Fruit fly (Drosophila melanogaster) whole organism, embryonic: Measurements from ENCODE around the gene Tsp97E.

Experiments used
- Atf6 ChIP-seq: fragments of 200-800 bp; sonication (Bioruptor generic); IDR thresholded peaks from 2 replicates; pipeline ENCODE4 v1.3.6; 2022; ENCODE audit warnings: missing biosample characterization, missing genetic modification characterization
- CG17361 ChIP-seq: fragments of 200-800 bp; sonication (Bioruptor generic); IDR thresholded peaks from 3 replicates; pipeline ENCODE4 v1.3.6; 2022; ENCODE audit warnings: missing biosample characterization, missing genetic modification characterization
- CG18476 ChIP-seq: fragments of 200-800 bp; sonication (Bioruptor generic); optimal IDR thresholded peaks from 2 replicates; lab custom pipeline; 2016; ENCODE audit warnings: missing biosample characterization, mild to moderate bottlenecking, missing genetic modification characterization
- CG2712 ChIP-seq: fragments of 200-800 bp; optimal IDR thresholded peaks from 3 replicates; lab custom pipeline; 2019; ENCODE audit warnings: missing biosample characterization, mild to moderate bottlenecking, missing genetic modification characterization, moderate library complexity
- CG32767 ChIP-seq: fragments of 200-800 bp; sonication (Bioruptor generic); IDR thresholded peaks from 2 replicates; pipeline ENCODE4 v1.3.6; 2022; ENCODE audit warnings: missing biosample characterization, missing genetic modification characterization
- CG33213 ChIP-seq: fragments of 200-800 bp; sonication (Bioruptor generic); optimal IDR thresholded peaks from 3 replicates; lab custom pipeline; 2016; ENCODE audit warnings: missing biosample characterization, missing genetic modification characterization
- CG4360 ChIP-seq: fragments of 200-800 bp; sonication (Bioruptor generic); IDR thresholded peaks from 2 replicates; pipeline ENCODE4 v1.3.6; 2022; ENCODE audit warnings: missing biosample characterization, missing genetic modification characterization
- CG5180 ChIP-seq: fragments of 200-800 bp; sonication (Bioruptor generic); optimal IDR thresholded peaks from 3 replicates; lab custom pipeline; 2017; ENCODE audit warnings: missing biosample characterization, missing genetic modification characterization, mild to moderate bottlenecking, moderate library complexity, missing genetic modification reagents
- CG6683 ChIP-seq: fragments of 200-800 bp; sonication (Bioruptor generic); optimal IDR thresholded peaks from 2 replicates; lab custom pipeline; 2017; ENCODE audit warnings: missing biosample characterization, mild to moderate bottlenecking, missing genetic modification characterization, missing genetic modification reagents
- CG7357 ChIP-seq: fragments of 200-800 bp; sonication (Bioruptor generic); IDR thresholded peaks from 3 replicates; pipeline ENCODE4 v1.3.6; 2022; ENCODE audit warnings: missing biosample characterization, missing genetic modification characterization
- CG7745 ChIP-seq: fragments of 200-800 bp; sonication (Bioruptor generic); optimal IDR thresholded peaks from 2 replicates; lab custom pipeline; 2018; ENCODE audit warnings: missing biosample characterization, mild to moderate bottlenecking, missing genetic modification characterization, moderate library complexity
- CG9932 ChIP-seq: fragments of 200-800 bp; sonication (Bioruptor generic); IDR thresholded peaks from 2 replicates; pipeline ENCODE4 v1.3.6; 2022; ENCODE audit warnings: missing biosample characterization, missing genetic modification characterization
- Dbx ChIP-seq: fragments of 200-800 bp; sonication (Bioruptor generic); IDR thresholded peaks from 3 replicates; pipeline ENCODE4 v1.3.6; 2022; ENCODE audit warnings: missing biosample characterization, missing genetic modification characterization
- Dip2 ChIP-seq: fragments of 200-800 bp; sonication (Bioruptor generic); IDR thresholded peaks from 2 replicates; pipeline ENCODE4 v1.3.6; 2022; ENCODE audit warnings: missing biosample characterization, missing genetic modification characterization
- ERR ChIP-seq: fragments of 200-800 bp; sonication (Bioruptor generic); optimal IDR thresholded peaks from 2 replicates; lab custom pipeline; 2016; ENCODE audit warnings: missing biosample characterization, missing genetic modification characterization
- Ets65A ChIP-seq: fragments of 200-800 bp; sonication (Bioruptor generic); peaks from one replicate; lab custom pipeline; 2016; ENCODE audit warnings: missing biosample characterization, missing genetic modification characterization
- HLHmδ ChIP-seq: fragments of 200-800 bp; sonication (Bioruptor generic); optimal IDR thresholded peaks from 2 replicates; lab custom pipeline; 2018; ENCODE audit warnings: missing biosample characterization, mild to moderate bottlenecking, missing genetic modification characterization, moderate library complexity
- Hey ChIP-seq: fragments of 200-800 bp; sonication (Bioruptor generic); optimal IDR thresholded peaks from 3 replicates; lab custom pipeline; 2018; ENCODE audit warnings: missing biosample characterization, mild to moderate bottlenecking, missing genetic modification characterization
- Nf-YB ChIP-seq: fragments of 200-800 bp; sonication (Bioruptor generic); optimal IDR thresholded peaks from 3 replicates; lab custom pipeline; 2019; ENCODE audit warnings: missing biosample characterization, mild to moderate bottlenecking, missing genetic modification characterization, moderate library complexity
- Ptx1 ChIP-seq: fragments of 200-800 bp; sonication (Bioruptor generic); IDR thresholded peaks from 2 replicates; pipeline ENCODE4 v1.3.6; 2022; ENCODE audit warnings: missing biosample characterization, missing genetic modification characterization
- Ravus ChIP-seq: fragments of 200-800 bp; sonication (Bioruptor generic); IDR thresholded peaks from 2 replicates; pipeline ENCODE4 v1.3.6; 2022; ENCODE audit warnings: missing biosample characterization, missing genetic modification characterization
- Rfx ChIP-seq: fragments of 200-800 bp; sonication (Bioruptor generic); IDR thresholded peaks from 2 replicates; pipeline ENCODE4 v1.3.6; 2022; ENCODE audit warnings: missing biosample characterization, missing genetic modification characterization
- Xbp1 ChIP-seq: fragments of 200-800 bp; sonication (Bioruptor generic); optimal IDR thresholded peaks from 3 replicates; lab custom pipeline; 2016; ENCODE audit warnings: missing biosample characterization, mild to moderate bottlenecking, missing genetic modification characterization
- ap ChIP-seq: fragments of 200-800 bp; sonication (Bioruptor generic); IDR thresholded peaks from 2 replicates; pipeline ENCODE4 v1.3.6; 2022; ENCODE audit warnings: missing biosample characterization, missing genetic modification characterization
- az2 ChIP-seq: fragments of 200-800 bp; sonication (Bioruptor generic); optimal IDR thresholded peaks from 3 replicates; lab custom pipeline; 2016; ENCODE audit warnings: missing biosample characterization, missing genetic modification characterization
- bcd ChIP-seq: fragments of 200-800 bp; sonication (Bioruptor generic); optimal IDR thresholded peaks from 2 replicates; lab custom pipeline; 2017; ENCODE audit warnings: missing biosample characterization, mild to moderate bottlenecking, missing genetic modification characterization
- cas ChIP-seq: fragments of 200-800 bp; sonication (Bioruptor generic); IDR thresholded peaks from 2 replicates; pipeline ENCODE4 v1.3.6; 2022; ENCODE audit warnings: missing biosample characterization, missing genetic modification characterization
- chinmo ChIP-seq: fragments of 200-800 bp; sonication (Bioruptor generic); IDR thresholded peaks from 4 replicates; pipeline ENCODE4 v1.3.6; 2022; ENCODE audit warnings: missing biosample characterization, missing genetic modification characterization; ENCODE audit not compliant: partially characterized antibody
- chn ChIP-seq: fragments of 200-800 bp; sonication (Bioruptor generic); optimal IDR thresholded peaks from 2 replicates; lab custom pipeline; 2016; ENCODE audit warnings: missing biosample characterization, missing genetic modification characterization
- cwo ChIP-seq: fragments of 200-800 bp; sonication (Bioruptor generic); optimal IDR thresholded peaks from 3 replicates; lab custom pipeline; 2017; ENCODE audit warnings: missing biosample characterization, missing genetic modification characterization, mild to moderate bottlenecking, moderate library complexity, missing genetic modification reagents
- dan ChIP-seq: fragments of 200-800 bp; sonication (Bioruptor generic); IDR thresholded peaks from 2 replicates; pipeline ENCODE4 v1.3.6; 2022; ENCODE audit warnings: missing biosample characterization, missing genetic modification characterization
- fru ChIP-seq: fragments of >200 bp; optimal IDR thresholded peaks from 2 replicates; lab custom pipeline; 2017
- gcm2 ChIP-seq: fragments of 200-800 bp; sonication (Bioruptor generic); optimal IDR thresholded peaks from 2 replicates; lab custom pipeline; 2016; ENCODE audit warnings: missing biosample characterization, missing genetic modification characterization
- ham ChIP-seq: fragments of 200-800 bp; sonication (Bioruptor generic); IDR thresholded peaks from 2 replicates; pipeline ENCODE4 v1.3.6; 2022; ENCODE audit warnings: missing biosample characterization, missing genetic modification characterization
- hkb ChIP-seq, 2 experiments: fragments of 200-800 bp in 1 of 2; fragments of >200 bp in 1 of 2; sonication (Bioruptor generic) in 1 of 2; IDR thresholded peaks in 1 of 2; optimal IDR thresholded peaks in 1 of 2; 2 replicates each; pipeline versions ENCODE4 v1.3.6 to Lab custom; 2017 to 2022; ENCODE audit warnings: missing biosample characterization in 1 of 2, missing genetic modification characterization in 1 of 2
- jing ChIP-seq: fragments of 200-800 bp; sonication (Bioruptor generic); optimal IDR thresholded peaks from 2 replicates; lab custom pipeline; 2018; ENCODE audit warnings: missing biosample characterization, mild to moderate bottlenecking, missing genetic modification characterization
- ken ChIP-seq: fragments of 200-800 bp; sonication (Bioruptor generic); IDR thresholded peaks from 3 replicates; pipeline ENCODE4 v1.3.6; 2022; ENCODE audit warnings: missing biosample characterization, missing genetic modification characterization
- lmd ChIP-seq: fragments of 200-800 bp; sonication (Bioruptor generic); IDR thresholded peaks from 2 replicates; pipeline ENCODE4 v1.3.6; 2022; ENCODE audit warnings: missing biosample characterization, missing genetic modification characterization
- nau ChIP-seq: fragments of 200-800 bp; sonication (Bioruptor generic); optimal IDR thresholded peaks from 3 replicates; lab custom pipeline; 2017; ENCODE audit warnings: missing biosample characterization, mild to moderate bottlenecking, missing genetic modification characterization, missing genetic modification reagents
- nerfin-1 ChIP-seq: fragments of 200-800 bp; sonication (Bioruptor generic); optimal IDR thresholded peaks from 3 replicates; lab custom pipeline; 2019; ENCODE audit warnings: missing biosample characterization, mild to moderate bottlenecking, missing genetic modification characterization, moderate library complexity
- pb ChIP-seq: fragments of 200-800 bp; sonication (Bioruptor generic); optimal IDR thresholded peaks from 3 replicates; lab custom pipeline; 2016; ENCODE audit warnings: missing biosample characterization, missing genetic modification characterization
- repo ChIP-seq: fragments of 200-800 bp; sonication (Bioruptor generic); optimal IDR thresholded peaks from 2 replicates; lab custom pipeline; 2016; ENCODE audit warnings: missing biosample characterization, missing genetic modification characterization
- sd ChIP-seq: fragments of 200-800 bp; sonication (Bioruptor generic); optimal IDR thresholded peaks from 3 replicates; lab custom pipeline; 2018; ENCODE audit warnings: missing biosample characterization, mild to moderate bottlenecking, missing genetic modification characterization, moderate library complexity
- sr ChIP-seq: fragments of 200-800 bp; sonication (Bioruptor generic); IDR thresholded peaks from 3 replicates; pipeline ENCODE4 v1.3.6; 2022; ENCODE audit warnings: missing biosample characterization, missing genetic modification characterization
- vvl ChIP-seq: fragments of 200-800 bp; sonication (Bioruptor generic); IDR thresholded peaks from 2 replicates; pipeline ENCODE4 v1.3.6; 2022; ENCODE audit warnings: missing biosample characterization, missing genetic modification characterization

Gene Tsp97E

DNA sequence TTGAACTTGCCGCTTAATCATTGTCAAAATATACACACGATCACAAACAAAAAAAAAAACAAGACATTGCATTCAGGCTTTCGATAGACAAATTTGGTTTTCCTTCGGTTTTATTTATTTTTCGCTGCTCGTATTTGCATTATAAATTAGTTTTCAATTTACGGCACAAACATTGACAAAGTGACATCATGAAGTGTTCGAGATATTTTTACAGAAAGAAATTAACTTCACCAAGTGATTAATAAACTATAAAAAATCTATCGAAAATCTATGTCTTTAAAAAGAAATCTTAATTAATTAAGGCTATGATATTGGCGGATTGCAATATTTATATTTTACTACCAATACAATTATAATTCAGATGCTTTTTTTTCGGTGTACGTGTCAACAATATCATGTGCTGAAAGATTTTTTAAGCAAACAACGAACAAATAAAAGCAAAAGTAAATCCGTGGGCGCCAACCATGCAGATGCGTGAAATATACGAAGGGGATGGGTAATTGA lies 40.7 kb downstream of the Tsp97E start (continued):
- TF ChIP-seq CG7357 (GFP tag; lab: Robert Waterston, UW) (0 out of 3 replicates have a peak, but pooled peaks have one; percentile 25), chn (GFP tag; lab: Kevin White, UChicago) (no peak), Ptx1 (GFP tag; lab: Robert Waterston, UW) (peak; percentile 70), ken (no peak), CG7745 (tag; lab: Kevin White, UChicago) (no peak), nau (peak; percentile 52), bcd (GFP tag; lab: Kevin White, UChicago) (peak; percentile 48), CG18476 (GFP tag; lab: Kevin White, UChicago) (peak; percentile 16), ham (GFP tag; lab: Robert Waterston, UW) (no peak), jing (GFP tag; lab: Kevin White, UChicago) (no peak), fru (no peak), az2 (no peak), Atf6 (GFP tag; lab: Robert Waterston, UW) (peak; percentile 12; the same call in 1 of the 2 replicates), repo (GFP tag; lab: Kevin White, UChicago) (no peak), Ets65A (GFP tag; lab: Kevin White, UChicago) (no peak), sd (tag; lab: Kevin White, UChicago) (peak; percentile 4), Nf-YB (GFP tag; lab: Kevin White, UChicago) (no peak), Rfx (GFP tag; lab: Robert Waterston, UW) (peak; percentile 64), nerfin-1 (tag; lab: Kevin White, UChicago) (peak; percentile 45), CG32767 (GFP tag; lab: Robert Waterston, UW) (no peak), gcm2 (no peak), CG2712 (tag; lab: Kevin White, UChicago) (peak; percentile 40), Dip2 (no peak), pb (no peak), Xbp1 (no peak), Dbx (GFP tag; lab: Robert Waterston, UW) (0 out of 3 replicates have a peak, but pooled peaks have one; percentile 55), dan (GFP tag; lab: Robert Waterston, UW) (no peak), CG17361 (GFP tag; lab: Robert Waterston, UW) (peak; percentile 81), Ravus (GFP tag; lab: Robert Waterston, UW) (no peak), hkb (optimal IDR thresholded peaks at IDR 0.05; lab: Kevin White, UChicago) (no peak), hkb (GFP tag; IDR thresholded peaks at IDR 0.05; lab: Robert Waterston, UW) (peak; percentile 57; the same call in 1 of the 2 replicates), Hey (no peak), ERR (GFP tag; lab: Kevin White, UChicago) (no peak), ap (0 out of 2 replicates have a peak, but pooled peaks have one; percentile 25), CG6683 (GFP tag; lab: Kevin White, UChicago) (peak; percentile 28)

- TF ChIP-seq sd (tag; lab: Kevin White, UChicago), result peak; percentile 83
- TF ChIP-seq cwo, result peak; percentile 27
- peak; percentile 17 for TF ChIP-seq nau
- no peak for TF ChIP-seq CG33213 (GFP tag; lab: Kevin White, UChicago)
- peak; percentile 77; the same call in 1 of the 4 replicates for TF ChIP-seq chinmo
- TF ChIP-seq CG9932 (GFP tag; lab: Robert Waterston, UW), result no peak
- TF ChIP-seq CG5180 (GFP tag; lab: Kevin White, UChicago), result peak; percentile 8
- 0 out of 2 replicates have a peak, but pooled peaks have one; percentile 7 for TF ChIP-seq cas (GFP tag; lab: Robert Waterston, UW)
- peak; percentile 94 for TF ChIP-seq sr
- TF ChIP-seq CG4360 (GFP tag; lab: Robert Waterston, UW), result peak; percentile 55; the same call in 1 of the 2 replicates
- no peak for TF ChIP-seq HLHmδ
- no peak for TF ChIP-seq lmd (GFP tag; lab: Robert Waterston, UW)
- no peak for TF ChIP-seq nerfin-1 (tag; lab: Kevin White, UChicago)
- no peak for TF ChIP-seq Dip2
- TF ChIP-seq vvl (GFP tag; lab: Robert Waterston, UW), result 0 out of 2 replicates have a peak, but pooled peaks have one; percentile 32
Observed at dm6 chr3R:26918857-26919256, 45.8 kb downstream of the Tsp97E start.
